Fruit fly (Drosophila melanogaster) whole organism, wandering third instar larva: ENCODE results near the gene CG13949.
"Not testable (repeated sequence)": the region's sequence is repeated elsewhere in the genome, so short reads cannot be mapped to it uniquely, and the experiment has no call there.

Experiments used
- CG9705 ChIP-seq: fragments of 200-800 bp; sonication (Bioruptor generic); optimal IDR thresholded peaks from 2 replicates; lab custom pipeline; 2018; ENCODE audit warnings: missing biosample characterization, mild to moderate bottlenecking, missing genetic modification characterization
- CrebA ChIP-seq: fragments of 200-800 bp; sonication (Bioruptor generic); optimal IDR thresholded peaks from 2 replicates; lab custom pipeline; 2016; ENCODE audit warnings: missing biosample characterization, mild to moderate bottlenecking, missing genetic modification characterization, borderline replicate concordance
- HLH106 ChIP-seq: fragments of 200-800 bp; optimal IDR thresholded peaks from 3 replicates; lab custom pipeline; 2019; ENCODE audit warnings: missing biosample characterization, mild to moderate bottlenecking, missing genetic modification characterization, moderate library complexity
- Hnf4 ChIP-seq: fragments of 200-800 bp; sonication (Bioruptor generic); optimal IDR thresholded peaks from 2 replicates; lab custom pipeline; 2016; ENCODE audit warnings: missing biosample characterization, mild to moderate bottlenecking, missing genetic modification characterization
- Hr78 ChIP-seq: fragments of >200 bp; optimal IDR thresholded peaks from 2 replicates; lab custom pipeline; 2017; ENCODE audit warnings: missing biosample characterization, missing genetic modification characterization
- Mio ChIP-seq: sonication (Bioruptor generic); optimal IDR thresholded peaks from 2 replicates; lab custom pipeline; 2016; ENCODE audit warnings: missing biosample characterization, missing genetic modification characterization
- Rel ChIP-seq, 2 experiments: fragments of 200-800 bp; sonication (Bioruptor generic) in 1 of 2; optimal IDR thresholded peaks; 2 replicates in 1 of 2; 3 replicates in 1 of 2; lab custom pipeline; 2016 to 2019; ENCODE audit warnings: mild to moderate bottlenecking in 2 of 2, missing biosample characterization in 2 of 2, missing genetic modification characterization in 2 of 2, moderate library complexity in 1 of 2
- Vsx2 ChIP-seq: fragments of 200-300, 225-300 bp; sonication (Bioruptor generic); optimal IDR thresholded peaks from 2 replicates; lab custom pipeline; 2018; ENCODE audit warnings: missing biosample characterization, missing genetic modification characterization; ENCODE audit not compliant: partially characterized antibody
- dl ChIP-seq, 2 experiments: fragments of 175-275, 200-275 bp in 1 of 2; fragments of 200-275 bp in 1 of 2; sonication (Bioruptor generic); optimal IDR thresholded peaks; lab custom pipeline; 2018; ENCODE audit warnings: mild to moderate bottlenecking in 2 of 2, missing biosample characterization in 2 of 2, missing genetic modification characterization in 2 of 2, moderate library complexity in 2 of 2; ENCODE audit not compliant: partially characterized antibody in 2 of 2, insufficient read depth in 1 of 2
- foxo ChIP-seq, 2 experiments: fragments of 200-800 bp; sonication (Bioruptor generic); optimal IDR thresholded peaks; 2 replicates in 1 of 2; 3 replicates in 1 of 2; lab custom pipeline; 2016 to 2017; ENCODE audit warnings: missing biosample characterization in 2 of 2, missing genetic modification characterization in 2 of 2
- fru ChIP-seq: fragments of 200-800 bp; sonication (Bioruptor generic); optimal IDR thresholded peaks from 3 replicates; lab custom pipeline; 2016; ENCODE audit warnings: missing biosample characterization, mild to moderate bottlenecking, missing genetic modification characterization
- h ChIP-seq: fragments of 200-800 bp; sonication (Bioruptor generic); optimal IDR thresholded peaks from 3 replicates; lab custom pipeline; 2016; ENCODE audit warnings: missing biosample characterization, mild to moderate bottlenecking, missing genetic modification characterization
- lola ChIP-seq: fragments of >200 bp; optimal IDR thresholded peaks from 2 replicates; lab custom pipeline; 2017; ENCODE audit warnings: missing biosample characterization, missing genetic modification characterization
- sage ChIP-seq: fragments of 200-800 bp; sonication (Bioruptor generic); optimal IDR thresholded peaks from 2 replicates; lab custom pipeline; 2016; ENCODE audit warnings: missing biosample characterization, mild to moderate bottlenecking, missing genetic modification characterization
- tai ChIP-seq: sonication (Bioruptor generic); optimal IDR thresholded peaks from 2 replicates; lab custom pipeline; 2016; ENCODE audit warnings: missing biosample characterization, missing genetic modification characterization
- usp ChIP-seq: fragments of >200 bp; optimal IDR thresholded peaks from 2 replicates; lab custom pipeline; 2017; ENCODE audit warnings: missing biosample characterization, missing genetic modification characterization

CG13949 gene

DNA sequence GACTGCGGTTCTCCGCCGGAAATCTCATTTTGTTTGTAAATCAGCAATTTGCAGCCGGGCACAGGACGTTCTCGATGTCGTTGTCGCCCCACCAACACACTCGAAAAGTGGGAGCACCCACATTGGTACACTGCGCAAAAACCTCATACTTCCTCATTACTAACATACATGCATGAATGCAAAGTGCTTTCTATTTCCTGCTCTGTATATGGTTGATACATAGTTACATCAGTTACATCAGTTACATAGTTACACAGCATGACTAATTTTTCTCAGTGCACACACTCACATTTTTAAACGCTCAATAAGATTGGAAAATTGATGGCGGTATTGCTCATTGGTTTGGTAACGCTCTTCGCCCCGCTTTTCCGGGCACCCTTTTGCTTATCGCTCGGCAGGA lies 42.0 kb downstream of the CG13949 start:
- no peak for TF ChIP-seq Mio (GFP tag; lab: Kevin White, UChicago)
- TF ChIP-seq foxo (GFP tag; optimal IDR thresholded peaks at IDR 0.05; lab: Kevin White, UChicago): no peak
- TF ChIP-seq CG9705: no peak
- TF ChIP-seq HLH106: no peak
- TF ChIP-seq CrebA (GFP tag; lab: Kevin White, UChicago): no peak
- TF ChIP-seq Vsx2 (GFP tag; lab: Kevin White, UChicago): no peak
- TF ChIP-seq sage (GFP tag; lab: Kevin White, UChicago): no peak

DNA sequence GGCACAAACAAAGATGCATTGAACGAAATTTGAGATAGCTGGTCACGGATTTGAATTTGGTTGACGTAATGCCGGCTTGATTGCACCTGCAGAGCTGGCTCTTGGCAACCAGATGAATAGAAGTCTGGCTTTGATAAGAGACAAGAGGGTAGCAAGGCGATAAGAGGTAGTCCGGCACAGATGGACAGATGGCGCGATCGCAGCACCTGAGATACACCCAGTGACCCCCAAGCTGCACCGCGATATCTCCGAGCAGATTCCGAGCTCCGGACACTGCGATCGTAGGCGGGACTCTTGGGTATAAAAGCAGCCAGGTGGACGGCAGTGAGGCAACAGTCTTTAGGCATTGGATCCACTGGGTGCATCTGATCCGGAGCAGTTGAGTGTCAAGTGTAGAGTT lies 43.2 kb downstream of the CG13949 start, which contains the start of gene Lsp1beta:
Gene Lsp1beta (plus strand): TSS at position 185 of the 400 bp plus-strand sequence.
- TF ChIP-seq dl (GFP tag; optimal IDR thresholded peaks at IDR 0.05; lab: Kevin White, UChicago; ENCODE audit: insufficient read depth in 1 of 2, partially characterized antibody in 2 of 2) (no peak), Rel (GFP tag; optimal IDR thresholded peaks at IDR 0.05; lab: Kevin White, UChicago) (no peak), Rel (tag; optimal IDR thresholded peaks at IDR 0.05; lab: Kevin White, UChicago) (peak; percentile 0)

DNA sequence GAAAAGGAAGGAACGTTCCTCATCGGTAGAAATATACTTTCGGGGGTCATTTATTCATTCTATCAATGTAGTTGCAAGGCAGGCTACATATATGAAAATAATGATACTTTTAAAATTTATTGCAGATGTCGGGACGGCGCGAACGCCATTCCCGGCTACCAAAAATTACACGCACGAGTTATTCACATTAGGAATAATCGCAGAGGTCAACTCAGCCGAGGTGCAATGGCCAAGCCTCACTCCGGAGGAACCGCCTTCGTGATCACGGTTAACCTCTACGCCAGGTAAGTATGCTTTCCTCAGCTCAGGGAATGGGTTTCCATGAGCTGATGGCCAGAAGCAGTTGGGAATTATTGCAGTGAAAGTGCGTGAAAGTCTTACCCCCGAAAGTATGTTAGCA lies 46.2 kb downstream of the CG13949 start:
- TF ChIP-seq tai (GFP tag; lab: Kevin White, UChicago): peak; percentile 11
- TF ChIP-seq h (GFP tag; lab: Kevin White, UChicago): peak; percentile 29
- TF ChIP-seq Rel (GFP tag; optimal IDR thresholded peaks at IDR 0.05; lab: Kevin White, UChicago): not testable (repeated sequence)
- TF ChIP-seq Rel (tag; optimal IDR thresholded peaks at IDR 0.05; lab: Kevin White, UChicago): peak; percentile 42
- TF ChIP-seq foxo (GFP tag; optimal IDR thresholded peaks at IDR 0.05; lab: Kevin White, UChicago): peak in 1 of 2 experiments; percentile 21
- TF ChIP-seq Hnf4: peak; percentile 46

DNA sequence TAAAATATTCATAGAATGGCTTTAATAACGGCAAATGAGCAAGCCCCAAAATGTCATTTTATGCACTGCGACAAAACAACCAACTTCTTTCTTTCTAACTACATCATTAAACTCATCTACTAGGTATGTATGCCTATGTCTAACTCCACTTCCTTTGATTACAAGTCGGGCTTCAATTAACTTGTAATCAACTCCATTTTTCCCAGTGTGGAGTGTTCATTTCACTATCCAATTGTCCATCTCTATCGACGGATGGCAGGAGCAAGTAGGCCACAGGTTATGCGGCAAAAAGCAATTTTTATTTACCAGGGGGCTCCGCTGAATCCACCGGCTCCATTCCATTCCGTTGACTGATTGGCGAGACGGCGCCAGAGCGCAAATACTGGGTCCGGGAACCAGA lies 48.6 kb downstream of the CG13949 start:
- TF ChIP-seq Hr78 (GFP tag; lab: Kevin White, UChicago): no peak
- TF ChIP-seq lola (GFP tag; lab: Kevin White, UChicago): no peak
- no peak for TF ChIP-seq fru
- no peak for TF ChIP-seq usp (GFP tag; lab: Kevin White, UChicago)
